Worm (Caenorhabditis elegans): Measurements from ENCODE around the gene ttbk-6.
A peak's percentile ranks its signal among the peaks of the same experiment; 100 is the strongest.

The ttbk-6 gene

ce11 chrIII:5026366-5026765 is 48.1 kb upstream of the ttbk-6 start:
- no peak for TF ChIP-seq nhr-120 (GFP tag; IDR thresholded peaks at IDR 0.05)
- no peak for TF ChIP-seq cebp-1 (GFP tag; IDR thresholded peaks at IDR 0.05)
- peak; percentile 64 for TF ChIP-seq cebp-1 (tag; optimal IDR thresholded peaks at IDR 0.05)

- TF ChIP-seq hmg-1.2 (GFP tag; IDR thresholded peaks at IDR 0.05), result 0 out of 2 replicates have a peak, but pooled peaks have one; percentile 3
- TF ChIP-seq atf-7 (tag; optimal IDR thresholded peaks at IDR 0.05), result peak; percentile 22
- TF ChIP-seq hmg-20 (GFP tag; IDR thresholded peaks at IDR 0.05), result 0 out of 2 replicates have a peak, but pooled peaks have one; percentile 14
- TF ChIP-seq snpc-4 (GFP tag; optimal IDR thresholded peaks at IDR 0.05), result no peak
- no peak for TF ChIP-seq snpc-4 (tag; optimal IDR thresholded peaks at IDR 0.05)
- no peak for TF ChIP-seq zfh-2 (GFP tag; conservative IDR thresholded peaks at IDR 0.05)
- TF ChIP-seq mxl-1 (tag; optimal IDR thresholded peaks at IDR 0.05), result no peak
- no peak for TF ChIP-seq mes-4 (tag; optimal IDR thresholded peaks at IDR 0.05)
Observed at ce11 chrIII:5027219-5027618, 47.3 kb upstream of the ttbk-6 start.

ce11 chrIII:5030629-5031028 is 43.9 kb upstream of the ttbk-6 start, which contains the start of gene klp-6:
Gene klp-6 (plus strand): TSS chrIII:5030929.
- TF ChIP-seq lir-1 (GFP tag; conservative IDR thresholded peaks at IDR 0.05) (no peak), lag-1 (GFP tag; IDR thresholded peaks at IDR 0.05) (no peak), ceh-79 (tag; optimal IDR thresholded peaks at IDR 0.05) (no peak), ets-4 (GFP tag; optimal IDR thresholded peaks at IDR 0.05) (no peak), mcd-1 (GFP tag; IDR thresholded peaks at IDR 0.05) (no peak), mel-28 (tag; optimal IDR thresholded peaks at IDR 0.05; ENCODE audit: borderline replicate concordance) (no peak), die-1 (tag; optimal IDR thresholded peaks at IDR 0.05) (no peak)

DNA sequence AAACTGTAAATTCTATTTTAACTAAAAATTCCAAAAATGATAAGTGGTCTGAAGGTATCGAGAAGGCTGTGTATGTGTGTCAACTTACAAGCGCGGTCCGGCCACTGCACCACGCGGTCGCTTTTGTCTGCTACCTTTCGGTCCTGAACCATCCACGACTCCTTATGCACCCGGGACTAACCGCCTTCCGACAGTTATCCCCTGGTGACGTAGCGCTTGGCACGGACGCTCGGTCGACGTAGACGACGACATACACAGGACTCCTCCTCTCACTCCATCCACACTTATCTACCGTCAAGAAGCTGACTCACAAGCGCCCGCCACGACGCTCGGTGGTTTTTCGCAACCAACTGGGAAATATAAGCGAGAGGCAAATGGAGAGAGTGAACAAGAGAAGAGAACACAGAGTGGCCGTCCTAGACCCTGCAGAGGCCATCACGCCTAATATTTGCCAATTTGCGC is 43.1 kb upstream of the ttbk-6 start:
- 0 out of 2 replicates have a peak, but pooled peaks have one; percentile 49 for TF ChIP-seq ceh-40 (GFP tag; IDR thresholded peaks at IDR 0.05)
- TF ChIP-seq fkh-3 (tag; optimal IDR thresholded peaks at IDR 0.05), result peak; percentile 64
- TF ChIP-seq sptf-2 (GFP tag; optimal IDR thresholded peaks at IDR 0.05), result peak; percentile 44
- TF ChIP-seq F52B5.7 (tag; optimal IDR thresholded peaks at IDR 0.05), result peak; percentile 83
- 0 out of 2 replicates have a peak, but pooled peaks have one; percentile 58 for TF ChIP-seq egl-18 (GFP tag; IDR thresholded peaks at IDR 0.05)
- peak; percentile 55 for TF ChIP-seq him-1 (tag; optimal IDR thresholded peaks at IDR 0.05)
- peak; percentile 39 for TF ChIP-seq akir-1 (GFP tag; optimal IDR thresholded peaks at IDR 0.05)
- TF ChIP-seq Y79H2A.3 (GFP tag; conservative IDR thresholded peaks at IDR 0.05), result 0 out of 2 replicates have a peak, but pooled peaks have one; percentile 22
- TF ChIP-seq egl-44 (GFP tag; IDR thresholded peaks at IDR 0.05), result peak; percentile 69; the same call in 1 of the 2 replicates
- TF ChIP-seq dox-1 (GFP tag; IDR thresholded peaks at IDR 0.05), result peak; percentile 98
- TF ChIP-seq sea-2 (GFP tag; IDR thresholded peaks at IDR 0.05), result peak; percentile 84
- TF ChIP-seq F10E7.11 (tag; optimal IDR thresholded peaks at IDR 0.05), result peak; percentile 67
- peak; percentile 21 for TF ChIP-seq F57C9.4 (tag; optimal IDR thresholded peaks at IDR 0.05)
- TF ChIP-seq atf-7 (tag; optimal IDR thresholded peaks at IDR 0.05), result peak; percentile 85
- peak; percentile 39 for TF ChIP-seq lsy-27 (tag; optimal IDR thresholded peaks at IDR 0.05; ENCODE audit: borderline replicate concordance, insufficient read depth)
- TF ChIP-seq ztf-6 (GFP tag; IDR thresholded peaks at IDR 0.05), result peak; percentile 23; the same call in 1 of the 2 replicates
- peak; percentile 71 for TF ChIP-seq rpc-1 (optimal IDR thresholded peaks at IDR 0.05)
- TF ChIP-seq rpc-1 (tag; optimal IDR thresholded peaks at IDR 0.05), result peak; percentile 63
- TF ChIP-seq aptf-2 (GFP tag; conservative IDR thresholded peaks at IDR 0.05), result peak; percentile 55; the same call in 1 of the 2 replicates
- TF ChIP-seq zfh-2 (GFP tag; conservative IDR thresholded peaks at IDR 0.05), result peak; percentile 96
- 0 out of 2 replicates have a peak, but pooled peaks have one; percentile 27 for TF ChIP-seq madf-8 (GFP tag; conservative IDR thresholded peaks at IDR 0.05)
- TF ChIP-seq madf-6 (GFP tag; IDR thresholded peaks at IDR 0.05), result peak; percentile 70
- TF ChIP-seq somi-1 (GFP tag; optimal IDR thresholded peaks at IDR 0.05), result peak; percentile 55
- peak; percentile 91 for TF ChIP-seq lin-26 (GFP tag; IDR thresholded peaks at IDR 0.05)
- peak; percentile 55 for TF ChIP-seq lsl-1 (GFP tag; optimal IDR thresholded peaks at IDR 0.05)
- peak; percentile 53 for TF ChIP-seq ztf-3 (GFP tag; optimal IDR thresholded peaks at IDR 0.05)
- peak; percentile 71 for TF ChIP-seq madf-10 (tag; optimal IDR thresholded peaks at IDR 0.05)
- peak; percentile 84 for TF ChIP-seq mcd-1 (GFP tag; IDR thresholded peaks at IDR 0.05)
- peak; percentile 93 for TF ChIP-seq K12H6.12 (tag; optimal IDR thresholded peaks at IDR 0.05)
